Fruit fly (Drosophila melanogaster) whole organism, embryonic: Measurements from ENCODE around the gene H.

Source experiments
- CG1024 ChIP-seq: fragments of 200-800 bp; sonication (Bioruptor generic); IDR thresholded peaks from 2 replicates; pipeline ENCODE4 v1.3.6; 2022; ENCODE audit warnings: missing biosample characterization, missing genetic modification characterization
- CG17568 ChIP-seq: fragments of 200-800 bp; sonication (Bioruptor generic); optimal IDR thresholded peaks from 2 replicates; lab custom pipeline; 2018; ENCODE audit warnings: missing biosample characterization, mild to moderate bottlenecking, missing genetic modification characterization, moderate library complexity
- CG2889 ChIP-seq: fragments of 200-800 bp; sonication (Bioruptor generic); IDR thresholded peaks from 3 replicates; pipeline ENCODE4 v1.3.6; 2022; ENCODE audit warnings: missing biosample characterization, missing genetic modification characterization
- CG3065 ChIP-seq: fragments of 200-800 bp; sonication (Bioruptor generic); optimal IDR thresholded peaks from 2 replicates; lab custom pipeline; 2016; ENCODE audit warnings: missing biosample characterization, missing genetic modification characterization
- Eip74EF ChIP-seq, 2 experiments: fragments of 200-800 bp in 1 of 2; fragments of >200 bp in 1 of 2; sonication (Bioruptor generic) in 1 of 2; optimal IDR thresholded peaks; 2 replicates each; lab custom pipeline; 2017 to 2019; ENCODE audit warnings: missing biosample characterization in 2 of 2, missing genetic modification characterization in 2 of 2, mild to moderate bottlenecking in 1 of 2, moderate library complexity in 1 of 2
- HmgZ ChIP-seq: fragments of 200-800 bp; sonication (Bioruptor generic); optimal IDR thresholded peaks from 2 replicates; lab custom pipeline; 2018; ENCODE audit warnings: missing biosample characterization, mild to moderate bottlenecking, missing genetic modification characterization
- Nf-YB ChIP-seq: fragments of 200-800 bp; sonication (Bioruptor generic); optimal IDR thresholded peaks from 3 replicates; lab custom pipeline; 2019; ENCODE audit warnings: missing biosample characterization, mild to moderate bottlenecking, missing genetic modification characterization, moderate library complexity
- ara ChIP-seq: fragments of 200-800 bp; sonication (Bioruptor generic); IDR thresholded peaks from 2 replicates; pipeline ENCODE4 v1.3.6; 2022; ENCODE audit warnings: missing biosample characterization, missing genetic modification characterization
- chinmo ChIP-seq: fragments of 200-800 bp; sonication (Bioruptor generic); IDR thresholded peaks from 4 replicates; pipeline ENCODE4 v1.3.6; 2022; ENCODE audit warnings: missing biosample characterization, missing genetic modification characterization; ENCODE audit not compliant: partially characterized antibody
- ci ChIP-seq: fragments of 200-800 bp; sonication (Bioruptor generic); IDR thresholded peaks from 3 replicates; pipeline ENCODE4 v1.3.6; 2022; ENCODE audit warnings: missing biosample characterization, missing genetic modification characterization
- hb ChIP-seq: fragments of 200-800 bp; sonication (Bioruptor generic); IDR thresholded peaks from 3 replicates; pipeline ENCODE4 v1.3.6; 2022; ENCODE audit warnings: missing biosample characterization, missing genetic modification characterization; ENCODE audit not compliant: partially characterized antibody
- scrt ChIP-seq: fragments of 200-800 bp; sonication (Bioruptor generic); optimal IDR thresholded peaks from 2 replicates; lab custom pipeline; 2018; ENCODE audit warnings: missing biosample characterization, mild to moderate bottlenecking, missing genetic modification characterization, moderate library complexity

DNA sequence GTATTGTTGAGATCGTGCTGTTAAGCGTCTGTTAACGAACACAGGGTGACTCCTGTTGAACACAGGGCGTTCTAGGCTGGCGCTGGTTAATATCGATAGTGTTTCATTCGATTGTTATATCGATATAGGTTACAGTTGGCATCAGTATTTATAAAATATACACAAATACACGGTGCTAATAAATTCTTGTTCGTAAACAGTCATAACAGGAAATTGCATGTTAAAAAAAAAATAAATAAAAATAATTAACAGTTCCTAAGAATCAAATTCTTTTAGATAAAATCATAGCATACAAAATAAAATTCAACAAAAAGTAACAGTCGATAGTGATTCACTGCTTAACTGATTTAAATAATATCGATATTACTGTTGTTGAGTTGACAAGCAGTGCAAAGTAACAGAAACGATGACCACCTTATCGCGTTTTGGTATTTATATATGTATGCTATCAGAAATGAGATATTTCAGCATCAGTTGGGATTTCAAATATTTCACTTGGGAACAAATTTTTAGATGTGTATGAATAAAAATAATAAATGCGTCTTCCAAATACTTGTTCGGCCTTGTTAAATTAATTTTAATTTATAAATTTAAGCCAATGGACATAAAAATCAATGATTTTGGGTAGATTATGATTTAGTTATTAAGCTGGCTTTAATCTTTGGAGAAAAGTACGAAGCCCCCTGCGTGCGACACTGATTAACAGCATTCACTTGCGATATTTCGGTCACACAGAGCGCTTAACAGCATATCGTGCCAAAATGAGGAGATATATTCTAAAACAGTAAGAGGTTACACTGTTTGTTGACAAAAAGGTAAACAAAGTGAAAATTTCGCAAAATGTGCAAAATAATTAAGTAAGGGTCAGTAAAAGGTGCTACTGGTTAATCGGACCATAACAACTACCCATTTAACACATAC lies 13.2 kb downstream of the H start, which contains the start of the genes Pi3K92E and Lrrk:
- no peak for TF ChIP-seq ara (GFP tag; lab: Robert Waterston, UW)
- no peak for TF ChIP-seq HmgZ (tag; lab: Kevin White, UChicago)
- TF ChIP-seq Eip74EF (GFP tag; optimal IDR thresholded peaks at IDR 0.05; lab: Kevin White, UChicago), result no peak
- TF ChIP-seq chinmo (GFP tag; lab: Robert Waterston, UW), result peak; percentile 77; the same call in 2 of the 4 replicates
- TF ChIP-seq CG17568 (GFP tag; lab: Kevin White, UChicago), result no peak
- TF ChIP-seq hb, result peak; percentile 90
- TF ChIP-seq CG2889 (GFP tag; lab: Robert Waterston, UW), result no peak
- TF ChIP-seq CG1024, result peak; percentile 17; the same call in 1 of the 2 replicates
- TF ChIP-seq Nf-YB (GFP tag; lab: Kevin White, UChicago), result no peak
- no peak for TF ChIP-seq CG3065 (GFP tag; lab: Kevin White, UChicago)
- no peak; the same call in 2 of the 3 replicates for TF ChIP-seq ci (GFP tag; lab: Robert Waterston, UW)
- TF ChIP-seq scrt (GFP tag; lab: Kevin White, UChicago), result no peak
